Worm (Caenorhabditis elegans): ENCODE data around the gene lpr-6.

Gene lpr-6

ce11 chrX:11016100-11016499 is 43.7 kb upstream of the lpr-6 start, which contains the start of gene egl-15:
Gene egl-15 (plus strand): TSS chrX:11016400.
- TF ChIP-seq ceh-18 (tag; optimal IDR thresholded peaks at IDR 0.05) (no peak), odd-2 (tag; optimal IDR thresholded peaks at IDR 0.05) (no peak), ceh-2 (tag; optimal IDR thresholded peaks at IDR 0.05) (no peak), eyg-1 (tag; optimal IDR thresholded peaks at IDR 0.05) (no peak), unc-86 (tag; optimal IDR thresholded peaks at IDR 0.05) (no peak), rnt-1 (tag; optimal IDR thresholded peaks at IDR 0.05) (no peak)

ce11 chrX:11028617-11029016 is 31.2 kb upstream of the lpr-6 start, which contains the start of gene ldb-1:
Gene ldb-1 (plus strand): TSS chrX:11028917.
- TF ChIP-seq ref-2 (tag; optimal IDR thresholded peaks at IDR 0.05), result no peak
- TF ChIP-seq mec-3 (tag; optimal IDR thresholded peaks at IDR 0.05; ENCODE audit: borderline replicate concordance), result no peak
- TF ChIP-seq ceh-19 (GFP tag; optimal IDR thresholded peaks at IDR 0.05), result no peak
- TF ChIP-seq ceh-48 (tag; optimal IDR thresholded peaks at IDR 0.05), result no peak

ce11 chrX:11031047-11031695 is 28.6 kb upstream of the lpr-6 start:
- TF ChIP-seq unc-86 (tag; optimal IDR thresholded peaks at IDR 0.05) (no peak), lim-6 (tag; optimal IDR thresholded peaks at IDR 0.05) (peak; percentile 45), ceh-22 (tag; optimal IDR thresholded peaks at IDR 0.05) (peak; percentile 18), ceh-30 (tag; optimal IDR thresholded peaks at IDR 0.05) (no peak), fkh-6 (tag; optimal IDR thresholded peaks at IDR 0.05) (no peak), dmd-4 (tag; optimal IDR thresholded peaks at IDR 0.05; ENCODE audit: borderline replicate concordance) (no peak), pqm-1 (tag; optimal IDR thresholded peaks at IDR 0.05) (no peak), tbx-7 (tag; optimal IDR thresholded peaks at IDR 0.05) (peak; percentile 58), ama-1 (optimal IDR thresholded peaks at IDR 0.05) (peak; percentile 34), zip-5 (tag; optimal IDR thresholded peaks at IDR 0.05) (no peak), pat-9 (tag; optimal IDR thresholded peaks at IDR 0.05) (peak; percentile 52), unc-3 (GFP tag; conservative IDR thresholded peaks at IDR 0.05) (0 out of 2 replicates have a peak, but pooled peaks have one; percentile 14), unc-3 (tag; optimal IDR thresholded peaks at IDR 0.05) (no peak), mec-3 (tag; optimal IDR thresholded peaks at IDR 0.05; ENCODE audit: borderline replicate concordance) (peak; percentile 3), ztf-16 (tag; optimal IDR thresholded peaks at IDR 0.05) (peak; percentile 64), ceh-19 (GFP tag; optimal IDR thresholded peaks at IDR 0.05) (peak; percentile 51), pax-1 (tag; optimal IDR thresholded peaks at IDR 0.05) (peak; percentile 67), ets-4 (tag; optimal IDR thresholded peaks at IDR 0.05) (peak; percentile 74), F13H6.1 (tag; optimal IDR thresholded peaks at IDR 0.05) (peak; percentile 78), sdc-2 (tag; optimal IDR thresholded peaks at IDR 0.05) (peak; percentile 83), elt-2 (tag; optimal IDR thresholded peaks at IDR 0.05) (peak; percentile 40), dve-1 (tag; optimal IDR thresholded peaks at IDR 0.05) (peak; percentile 52), ceh-31 (tag; optimal IDR thresholded peaks at IDR 0.05) (peak; percentile 97), nfya-1 (tag; optimal IDR thresholded peaks at IDR 0.05) (peak; percentile 89), ttx-3 (tag; optimal IDR thresholded peaks at IDR 0.05) (no peak), unc-42 (tag; optimal IDR thresholded peaks at IDR 0.05) (peak; percentile 85), pha-4 (tag; optimal IDR thresholded peaks at IDR 0.05) (no peak), syd-9 (tag; optimal IDR thresholded peaks at IDR 0.05) (peak; percentile 73), ceh-48 (tag; optimal IDR thresholded peaks at IDR 0.05) (peak; percentile 50), ceh-34 (tag; optimal IDR thresholded peaks at IDR 0.05) (peak; percentile 90), ceh-45 (GFP tag; IDR thresholded peaks at IDR 0.05) (no peak), pros-1 (tag; optimal IDR thresholded peaks at IDR 0.05) (peak; percentile 90), ceh-6 (GFP tag; optimal IDR thresholded peaks at IDR 0.05) (peak; percentile 76), unc-55 (GFP tag; optimal IDR thresholded peaks at IDR 0.05) (peak; percentile 85), elt-4 (tag; optimal IDR thresholded peaks at IDR 0.05) (no peak), nhr-232 (tag; optimal IDR thresholded peaks at IDR 0.05) (no peak), ref-2 (tag; optimal IDR thresholded peaks at IDR 0.05) (peak; percentile 89), madf-2 (tag; optimal IDR thresholded peaks at IDR 0.05) (peak; percentile 73), tbx-2 (tag; optimal IDR thresholded peaks at IDR 0.05) (peak; percentile 96), ceh-18 (tag; optimal IDR thresholded peaks at IDR 0.05) (peak; percentile 86), nhr-11 (tag; optimal IDR thresholded peaks at IDR 0.05) (no peak), che-1 (tag; optimal IDR thresholded peaks at IDR 0.05) (no peak), odd-2 (tag; optimal IDR thresholded peaks at IDR 0.05) (no peak), fax-1 (tag; optimal IDR thresholded peaks at IDR 0.05) (no peak), gmeb-2 (tag; optimal IDR thresholded peaks at IDR 0.05) (no peak)
